Worm (Caenorhabditis elegans) whole organism, early embryonic: ENCODE results near the gene srsx-6.

Source experiments
- B0310.2 ChIP-seq: sonication (generic microtip); optimal IDR thresholded peaks from 2 replicates; lab custom pipeline; 2016; ENCODE audit warnings: mild to moderate bottlenecking, missing genetic modification characterization, missing compliant biosample characterization
- F13C5.2 ChIP-seq: sonication (generic microtip); optimal IDR thresholded peaks from 2 replicates; lab custom pipeline; 2017; ENCODE audit warnings: mild to moderate bottlenecking, missing genetic modification characterization, inconsistent platforms, missing compliant biosample characterization
- aly-1 ChIP-seq: sonication (generic microtip); optimal IDR thresholded peaks from 2 replicates; lab custom pipeline; 2016; ENCODE audit warnings: missing genetic modification characterization, missing compliant biosample characterization
- ama-1 ChIP-seq: fragments of 150-350 bp; optimal IDR thresholded peaks from 2 replicates; lab custom pipeline; 2014
- ceh-36 ChIP-seq: sonication (generic microtip); optimal IDR thresholded peaks from 2 replicates; lab custom pipeline; 2016; ENCODE audit warnings: missing genetic modification characterization, inconsistent platforms, missing compliant biosample characterization
- ets-7 ChIP-seq: sonication (generic microtip); optimal IDR thresholded peaks from 2 replicates; lab custom pipeline; 2016; ENCODE audit warnings: missing genotype, missing genetic modification characterization, missing compliant biosample characterization
- flt-1 ChIP-seq: fragments of 200-800 bp; sonication (Bioruptor generic); IDR thresholded peaks from 2 replicates; pipeline ENCODE4 v1.3.6; 2022; ENCODE audit warnings: missing genetic modification characterization, missing compliant biosample characterization
- hmg-4 ChIP-seq: fragments of 200-800 bp; sonication (Bioruptor generic); optimal IDR thresholded peaks from 2 replicates; lab custom pipeline; 2018; ENCODE audit warnings: mild to moderate bottlenecking, missing genetic modification characterization, missing compliant biosample characterization
- hnd-1 ChIP-seq: sonication (generic microtip); optimal IDR thresholded peaks from 2 replicates; lab custom pipeline; 2016; ENCODE audit warnings: missing genetic modification characterization, missing compliant biosample characterization
- pes-1 ChIP-seq: fragments of 200-800 bp; sonication (Bioruptor generic); IDR thresholded peaks from 2 replicates; pipeline ENCODE4 v1.3.6; 2022; ENCODE audit warnings: missing genetic modification reagents, missing genetic modification characterization, missing compliant biosample characterization
- sea-1 ChIP-seq: fragments of 200-800 bp; sonication (Bioruptor generic); conservative IDR thresholded peaks from 2 replicates; pipeline ENCODE4 v1.3.6; 2022; ENCODE audit warnings: missing genetic modification characterization, missing compliant biosample characterization
- tbx-11 ChIP-seq: fragments of 200-800 bp; sonication (Bioruptor generic); IDR thresholded peaks from 2 replicates; pipeline ENCODE4 v1.3.6; 2022; ENCODE audit warnings: missing genetic modification characterization, missing compliant biosample characterization
- tra-4 ChIP-seq: sonication (generic microtip); optimal IDR thresholded peaks from 2 replicates; lab custom pipeline; 2017; ENCODE audit warnings: missing genetic modification characterization, missing compliant biosample characterization

DNA sequence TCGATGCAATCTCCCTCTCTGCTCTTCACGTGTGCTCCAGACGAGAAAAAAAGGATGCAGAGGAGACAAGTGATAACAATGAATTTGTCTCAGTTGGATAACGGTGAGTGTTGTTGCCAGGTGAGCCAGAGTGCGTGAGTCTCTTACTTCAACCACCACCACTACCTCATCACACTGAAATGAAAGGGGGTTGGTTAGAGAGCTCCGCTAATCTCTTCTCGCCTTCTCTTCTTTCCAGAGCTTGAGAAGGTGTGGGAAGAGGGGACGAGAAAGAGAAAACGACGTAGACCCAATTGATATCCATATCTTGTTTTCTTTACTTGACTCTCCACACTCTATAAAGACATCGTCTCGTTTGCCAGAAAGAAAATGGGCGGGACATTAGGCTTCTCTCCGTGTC, 44.5 kb downstream of the srsx-6 start:
- TF ChIP-seq ama-1 (lab: Kevin White, UChicago) (no peak), ceh-36 (tag; lab: Kevin White, UChicago) (no peak), B0310.2 (tag; lab: Kevin White, UChicago) (no peak), flt-1 (GFP tag; lab: Robert Waterston, UW) (no peak), tbx-11 (GFP tag; lab: Robert Waterston, UW) (no peak), aly-1 (tag; lab: Kevin White, UChicago) (no peak), ets-7 (tag; lab: Kevin White, UChicago) (no peak), sea-1 (GFP tag; lab: Robert Waterston, UW) (no peak), F13C5.2 (tag; lab: Kevin White, UChicago) (no peak), hmg-4 (GFP tag; lab: Kevin White, UChicago) (no peak), hnd-1 (tag; lab: Kevin White, UChicago) (no peak), pes-1 (no peak), tra-4 (tag; lab: Kevin White, UChicago) (no peak)
